Worm (Caenorhabditis elegans) whole organism, L3 larva: ENCODE measurements around the gene del-6.

Experiments
- ZK546.5 ChIP-seq: sonication (generic microtip); optimal IDR thresholded peaks from 2 replicates; lab custom pipeline; 2017; ENCODE audit warnings: missing biosample characterization, missing genetic modification characterization
- ama-1 ChIP-seq: fragments of 150-350 bp; optimal IDR thresholded peaks from 2 replicates; lab custom pipeline; 2018
- ceh-16 ChIP-seq: sonication (generic microtip); optimal IDR thresholded peaks from 2 replicates; lab custom pipeline; 2017; ENCODE audit warnings: missing biosample characterization, missing genetic modification characterization
- ceh-28 ChIP-seq: fragments of 150-350 bp; optimal IDR thresholded peaks from 2 replicates; lab custom pipeline; 2014; ENCODE audit warnings: missing biosample characterization, missing genetic modification reagents, missing genetic modification characterization
- ceh-82 ChIP-seq: fragments of 150-350 bp; optimal IDR thresholded peaks from 2 replicates; lab custom pipeline; 2014; ENCODE audit warnings: missing biosample characterization, missing genetic modification characterization
- ceh-9 ChIP-seq: sonication (generic microtip); optimal IDR thresholded peaks from 2 replicates; lab custom pipeline; 2018; ENCODE audit warnings: missing biosample characterization, missing genetic modification characterization
- daf-12 ChIP-seq: fragments of 150-350 bp; optimal IDR thresholded peaks from 2 replicates; lab custom pipeline; 2014; ENCODE audit warnings: missing biosample characterization, missing genetic modification reagents, missing genetic modification characterization
- egl-27 ChIP-seq: sonication (generic microtip); optimal IDR thresholded peaks from 4 replicates; lab custom pipeline; 2017; ENCODE audit warnings: missing biosample characterization, missing genetic modification reagents, missing genetic modification characterization
- egl-5 ChIP-seq: fragments of 150-350 bp; optimal IDR thresholded peaks from 2 replicates; lab custom pipeline; 2017; ENCODE audit warnings: missing biosample characterization, missing genetic modification reagents, missing genetic modification characterization, inconsistent platforms
- elt-1 ChIP-seq: fragments of 150-350 bp; optimal IDR thresholded peaks from 2 replicates; lab custom pipeline; 2014; ENCODE audit warnings: missing biosample characterization, missing genetic modification characterization
- elt-2 ChIP-seq: sonication (generic microtip); optimal IDR thresholded peaks from 2 replicates; lab custom pipeline; 2016; ENCODE audit warnings: missing genetic modification reagents, mild to moderate bottlenecking, missing genetic modification characterization, missing compliant biosample characterization
- elt-3 ChIP-seq, 3 experiments: fragments of 150-350 bp in 1 of 3; sonication (generic microtip) in 2 of 3; optimal IDR thresholded peaks; 2 replicates in 2 of 3; 4 replicates in 1 of 3; lab custom pipeline; 2014 to 2017; ENCODE audit warnings: missing biosample characterization in 3 of 3, missing genetic modification characterization in 3 of 3
- fkh-10 ChIP-seq: sonication (generic microtip); optimal IDR thresholded peaks from 2 replicates; lab custom pipeline; 2017; ENCODE audit warnings: missing biosample characterization, missing genetic modification reagents, missing genetic modification characterization
- fkh-2 ChIP-seq: fragments of 150-350 bp; optimal IDR thresholded peaks from 2 replicates; lab custom pipeline; 2014; ENCODE audit warnings: missing biosample characterization, missing genetic modification reagents, missing genetic modification characterization
- fos-1 ChIP-seq: fragments of 150-350 bp; optimal IDR thresholded peaks from 2 replicates; lab custom pipeline; 2014; ENCODE audit warnings: missing biosample characterization, missing genetic modification characterization
- hmg-11 ChIP-seq: sonication (generic microtip); optimal IDR thresholded peaks from 2 replicates; lab custom pipeline; 2016; ENCODE audit warnings: missing genetic modification characterization, missing compliant biosample characterization
- jun-1 ChIP-seq: fragments of 150-350 bp; optimal IDR thresholded peaks from 2 replicates; lab custom pipeline; 2014; ENCODE audit warnings: missing biosample characterization, missing genetic modification reagents, missing genetic modification characterization
- lin-15B ChIP-seq: fragments of 150-350 bp; optimal IDR thresholded peaks from 2 replicates; lab custom pipeline; 2014; ENCODE audit warnings: missing biosample characterization, missing genetic modification characterization
- lin-39 ChIP-seq: fragments of 150-350 bp; optimal IDR thresholded peaks from 2 replicates; lab custom pipeline; 2018; ENCODE audit warnings: missing biosample characterization, missing genetic modification reagents, missing genetic modification characterization
- mdl-1 ChIP-seq: fragments of 150-350 bp; optimal IDR thresholded peaks from 2 replicates; lab custom pipeline; 2014; ENCODE audit warnings: missing biosample characterization, missing genetic modification characterization
- mml-1 ChIP-seq: fragments of 150-350 bp; sonication (generic microtip); optimal IDR thresholded peaks from 3 replicates; lab custom pipeline; 2014; ENCODE audit warnings: missing biosample characterization, missing genetic modification characterization
- nfya-1 ChIP-seq: sonication (generic microtip); optimal IDR thresholded peaks from 2 replicates; lab custom pipeline; 2017; ENCODE audit warnings: missing genetic modification characterization, mild to moderate bottlenecking, missing compliant biosample characterization, antibody characterized with exemption, moderate library complexity; ENCODE audit not compliant: insufficient read depth
- nhr-12 ChIP-seq: fragments of 150-350 bp; optimal IDR thresholded peaks from 2 replicates; lab custom pipeline; 2014; ENCODE audit warnings: missing biosample characterization, missing genetic modification characterization
- nhr-23 ChIP-seq: fragments of 150-350 bp; optimal IDR thresholded peaks from 2 replicates; lab custom pipeline; 2014; ENCODE audit warnings: missing biosample characterization, missing genetic modification reagents, missing genetic modification characterization
- nhr-25 ChIP-seq: sonication (generic microtip); optimal IDR thresholded peaks from 2 replicates; lab custom pipeline; 2017; ENCODE audit warnings: missing biosample characterization, missing genetic modification characterization
- nhr-28 ChIP-seq: fragments of 150-350 bp; optimal IDR thresholded peaks from 2 replicates; lab custom pipeline; 2014; ENCODE audit warnings: missing biosample characterization, missing genetic modification characterization
- nhr-67 ChIP-seq: fragments of 150-350 bp; optimal IDR thresholded peaks from 2 replicates; lab custom pipeline; 2014; ENCODE audit warnings: missing biosample characterization, missing genetic modification characterization
- nhr-76 ChIP-seq: fragments of 150-350 bp; sonication (generic microtip); optimal IDR thresholded peaks from 5 replicates; lab custom pipeline; 2014; ENCODE audit warnings: missing biosample characterization, missing genetic modification characterization
- nhr-77 ChIP-seq: fragments of 150-350 bp; optimal IDR thresholded peaks from 2 replicates; lab custom pipeline; 2014; ENCODE audit warnings: missing biosample characterization, missing genetic modification characterization
- pha-4 ChIP-seq: fragments of 150-350 bp; optimal IDR thresholded peaks from 2 replicates; lab custom pipeline; 2014; ENCODE audit warnings: missing biosample characterization, missing genetic modification reagents, missing genetic modification characterization
- snpc-4 ChIP-seq: fragments of 150-350 bp; optimal IDR thresholded peaks from 2 replicates; lab custom pipeline; 2014; ENCODE audit warnings: missing biosample characterization, missing genetic modification characterization
- tbx-2 ChIP-seq: sonication (generic microtip); optimal IDR thresholded peaks from 2 replicates; lab custom pipeline; 2016; ENCODE audit warnings: mild to moderate bottlenecking, missing genetic modification characterization, missing compliant biosample characterization
- unc-39 ChIP-seq: sonication (generic microtip); optimal IDR thresholded peaks from 4 replicates; lab custom pipeline; 2017; ENCODE audit warnings: missing biosample characterization, missing genetic modification characterization
- zag-1 ChIP-seq: fragments of 150-350 bp; optimal IDR thresholded peaks from 2 replicates; lab custom pipeline; 2014; ENCODE audit warnings: missing biosample characterization, missing genetic modification characterization
- ztf-11 ChIP-seq: fragments of 150-350 bp; optimal IDR thresholded peaks from 2 replicates; lab custom pipeline; 2014; ENCODE audit warnings: missing biosample characterization, missing genetic modification characterization

Gene del-6

DNA sequence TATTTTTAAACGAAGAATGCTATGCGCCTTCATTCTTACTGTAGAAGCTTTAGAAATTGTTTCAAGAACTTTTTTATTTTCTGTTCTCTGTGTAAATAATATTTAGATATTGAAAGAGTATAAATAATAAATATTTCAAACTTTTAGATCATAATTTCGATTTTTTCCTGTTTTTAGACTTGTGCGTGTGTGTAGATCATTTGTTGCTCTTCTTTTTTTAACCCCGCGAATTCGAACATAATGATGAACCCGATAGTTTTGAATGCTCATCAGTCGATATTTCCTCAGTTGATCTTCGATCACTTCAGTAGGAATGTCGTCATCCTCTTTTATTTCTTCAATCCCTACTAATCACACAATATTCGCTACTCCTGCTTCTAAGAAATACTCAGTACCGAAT lies 24.5 kb downstream of the del-6 start, which contains the start of gene T21C9.13:
T21C9.13 (plus strand) TSS at position 33 of the 400 bp plus-strand sequence.
- TF ChIP-seq fos-1 (tag; lab: Kevin White, UChicago) (no peak), elt-1 (tag; lab: Kevin White, UChicago) (no peak), daf-12 (tag; lab: Kevin White, UChicago) (no peak), fkh-10 (GFP tag; lab: Kevin White, UChicago) (no peak), elt-3 (tag; optimal IDR thresholded peaks at IDR 0.05; lab: Kevin White, UChicago) (no peak), ZK546.5 (tag; lab: Kevin White, UChicago) (no peak), mdl-1 (no peak), ceh-9 (no peak), nhr-76 (tag; lab: Kevin White, UChicago) (no peak), nhr-77 (tag; lab: Kevin White, UChicago) (no peak), jun-1 (tag; lab: Kevin White, UChicago) (no peak), nfya-1 (no peak), fkh-2 (tag; lab: Kevin White, UChicago) (no peak), tbx-2 (tag; lab: Kevin White, UChicago) (no peak), mml-1 (tag; lab: Kevin White, UChicago) (no peak), lin-15B (tag; lab: Kevin White, UChicago) (no peak), pha-4 (no peak)
- TF ChIP-seq, all 47 proteins: peak for 0

ce11 chrV:10598670-10599154 lies 26.0 kb downstream of the del-6 start, which contains the start of gene scpl-4:
scpl-4 (plus strand) TSS chrV:10599104.
- TF ChIP-seq nhr-12 (tag; lab: Kevin White, UChicago) (no peak), fos-1 (tag; lab: Kevin White, UChicago) (no peak), nhr-25 (tag; lab: Kevin White, UChicago) (no peak), egl-5 (no peak), elt-2 (tag; lab: Kevin White, UChicago) (no peak), lin-39 (no peak), zag-1 (tag; lab: Kevin White, UChicago) (no peak), ZK546.5 (tag; lab: Kevin White, UChicago) (no peak), nhr-67 (tag; lab: Kevin White, UChicago) (no peak), hmg-11 (tag; lab: Kevin White, UChicago) (no peak), fkh-2 (tag; lab: Kevin White, UChicago) (no peak), elt-3 (tag; optimal IDR thresholded peaks at IDR 0.05; lab: Kevin White, UChicago) (no peak), snpc-4 (tag; lab: Kevin White, UChicago) (no peak), lin-15B (tag; lab: Kevin White, UChicago) (no peak), nhr-28 (no peak), ama-1 (lab: Kevin White, UChicago) (no peak)

- TF ChIP-seq nhr-23 (tag; lab: Kevin White, UChicago) (peak; percentile 57), hmg-11 (tag; lab: Kevin White, UChicago) (no peak), ama-1 (lab: Kevin White, UChicago) (no peak), pha-4 (peak; percentile 35), ceh-16 (tag; lab: Kevin White, UChicago) (no peak), egl-27 (tag; lab: Kevin White, UChicago) (no peak)
Measured at ce11 chrV:10602051-10602937, 29.6 kb downstream of the del-6 start, which contains the start of gene H27A22.1. H27A22.1 (plus strand) TSS chrV:10602555.

- no peak for TF ChIP-seq fos-1 (tag; lab: Kevin White, UChicago)
- TF ChIP-seq unc-39 (tag; lab: Kevin White, UChicago), result no peak
- TF ChIP-seq nhr-77 (tag; lab: Kevin White, UChicago), result no peak
- no peak for TF ChIP-seq ceh-82 (tag; lab: Kevin White, UChicago)
- TF ChIP-seq nhr-67 (tag; lab: Kevin White, UChicago), result no peak
- TF ChIP-seq hmg-11 (tag; lab: Kevin White, UChicago), result no peak
- no peak for TF ChIP-seq ceh-28 (tag; lab: Kevin White, UChicago)
- TF ChIP-seq lin-15B (tag; lab: Kevin White, UChicago), result no peak
- TF ChIP-seq ceh-16 (tag; lab: Kevin White, UChicago), result no peak
- no peak for TF ChIP-seq elt-1 (tag; lab: Kevin White, UChicago)
- TF ChIP-seq ztf-11 (tag; lab: Kevin White, UChicago), result no peak
Measured at ce11 chrV:10615496-10615895, 42.8 kb downstream of the del-6 start, which contains the start of gene H09F14.1. H09F14.1 (minus strand) TSS chrV:10615596.
